Worm (Caenorhabditis elegans) whole organism, L3 larva: ENCODE measurements around the gene cnc-11.

Source experiments
- ZK546.5 ChIP-seq: sonication (generic microtip); optimal IDR thresholded peaks from 2 replicates; lab custom pipeline; 2017; ENCODE audit warnings: missing biosample characterization, missing genetic modification characterization
- aly-2 ChIP-seq: fragments of 150-350 bp; optimal IDR thresholded peaks from 2 replicates; lab custom pipeline; 2014; ENCODE audit warnings: missing biosample characterization, missing genetic modification characterization
- ama-1 ChIP-seq: fragments of 150-350 bp; optimal IDR thresholded peaks from 2 replicates; lab custom pipeline; 2018
- ceh-16 ChIP-seq: sonication (generic microtip); optimal IDR thresholded peaks from 2 replicates; lab custom pipeline; 2017; ENCODE audit warnings: missing biosample characterization, missing genetic modification characterization
- ceh-82 ChIP-seq: fragments of 150-350 bp; optimal IDR thresholded peaks from 2 replicates; lab custom pipeline; 2014; ENCODE audit warnings: missing biosample characterization, missing genetic modification characterization
- ceh-9 ChIP-seq: sonication (generic microtip); optimal IDR thresholded peaks from 2 replicates; lab custom pipeline; 2018; ENCODE audit warnings: missing biosample characterization, missing genetic modification characterization
- daf-12 ChIP-seq: fragments of 150-350 bp; optimal IDR thresholded peaks from 2 replicates; lab custom pipeline; 2014; ENCODE audit warnings: missing biosample characterization, missing genetic modification reagents, missing genetic modification characterization
- egl-5 ChIP-seq: fragments of 150-350 bp; optimal IDR thresholded peaks from 2 replicates; lab custom pipeline; 2017; ENCODE audit warnings: missing biosample characterization, missing genetic modification reagents, missing genetic modification characterization, inconsistent platforms
- elt-2 ChIP-seq: sonication (generic microtip); optimal IDR thresholded peaks from 2 replicates; lab custom pipeline; 2016; ENCODE audit warnings: missing genetic modification reagents, mild to moderate bottlenecking, missing genetic modification characterization, missing compliant biosample characterization
- elt-3 ChIP-seq, 3 experiments: fragments of 150-350 bp in 1 of 3; sonication (generic microtip) in 2 of 3; optimal IDR thresholded peaks; 2 replicates in 2 of 3; 4 replicates in 1 of 3; lab custom pipeline; 2014 to 2017; ENCODE audit warnings: missing biosample characterization in 3 of 3, missing genetic modification characterization in 3 of 3
- eor-1 ChIP-seq, 2 experiments: fragments of 150-350 bp; optimal IDR thresholded peaks; 2 replicates each; lab custom pipeline; 2014 to 2018; ENCODE audit warnings: missing biosample characterization in 2 of 2, missing genetic modification characterization in 2 of 2
- fkh-10 ChIP-seq: sonication (generic microtip); optimal IDR thresholded peaks from 2 replicates; lab custom pipeline; 2017; ENCODE audit warnings: missing biosample characterization, missing genetic modification reagents, missing genetic modification characterization
- fkh-2 ChIP-seq: fragments of 150-350 bp; optimal IDR thresholded peaks from 2 replicates; lab custom pipeline; 2014; ENCODE audit warnings: missing biosample characterization, missing genetic modification reagents, missing genetic modification characterization
- fos-1 ChIP-seq: fragments of 150-350 bp; optimal IDR thresholded peaks from 2 replicates; lab custom pipeline; 2014; ENCODE audit warnings: missing biosample characterization, missing genetic modification characterization
- hmg-11 ChIP-seq: sonication (generic microtip); optimal IDR thresholded peaks from 2 replicates; lab custom pipeline; 2016; ENCODE audit warnings: missing genetic modification characterization, missing compliant biosample characterization
- lin-15B ChIP-seq: fragments of 150-350 bp; optimal IDR thresholded peaks from 2 replicates; lab custom pipeline; 2014; ENCODE audit warnings: missing biosample characterization, missing genetic modification characterization
- lin-39 ChIP-seq: fragments of 150-350 bp; optimal IDR thresholded peaks from 2 replicates; lab custom pipeline; 2018; ENCODE audit warnings: missing biosample characterization, missing genetic modification reagents, missing genetic modification characterization
- lsy-12 ChIP-seq: sonication (generic microtip); optimal IDR thresholded peaks from 2 replicates; lab custom pipeline; 2016; ENCODE audit warnings: mild to moderate bottlenecking, missing genetic modification characterization, missing compliant biosample characterization
- mdl-1 ChIP-seq: fragments of 150-350 bp; optimal IDR thresholded peaks from 2 replicates; lab custom pipeline; 2014; ENCODE audit warnings: missing biosample characterization, missing genetic modification characterization
- mml-1 ChIP-seq: fragments of 150-350 bp; sonication (generic microtip); optimal IDR thresholded peaks from 3 replicates; lab custom pipeline; 2014; ENCODE audit warnings: missing biosample characterization, missing genetic modification characterization
- nfya-1 ChIP-seq: sonication (generic microtip); optimal IDR thresholded peaks from 2 replicates; lab custom pipeline; 2017; ENCODE audit warnings: missing genetic modification characterization, mild to moderate bottlenecking, missing compliant biosample characterization, antibody characterized with exemption, moderate library complexity; ENCODE audit not compliant: insufficient read depth
- nhr-11 ChIP-seq: fragments of 150-350 bp; optimal IDR thresholded peaks from 2 replicates; lab custom pipeline; 2014; ENCODE audit warnings: missing biosample characterization, missing genetic modification characterization
- nhr-12 ChIP-seq: fragments of 150-350 bp; optimal IDR thresholded peaks from 2 replicates; lab custom pipeline; 2014; ENCODE audit warnings: missing biosample characterization, missing genetic modification characterization
- nhr-23 ChIP-seq: fragments of 150-350 bp; optimal IDR thresholded peaks from 2 replicates; lab custom pipeline; 2014; ENCODE audit warnings: missing biosample characterization, missing genetic modification reagents, missing genetic modification characterization
- nhr-237 ChIP-seq: fragments of 150-350 bp; optimal IDR thresholded peaks from 2 replicates; lab custom pipeline; 2014; ENCODE audit warnings: missing biosample characterization, missing genetic modification characterization
- nhr-25 ChIP-seq: sonication (generic microtip); optimal IDR thresholded peaks from 2 replicates; lab custom pipeline; 2017; ENCODE audit warnings: missing biosample characterization, missing genetic modification characterization
- nhr-28 ChIP-seq: fragments of 150-350 bp; optimal IDR thresholded peaks from 2 replicates; lab custom pipeline; 2014; ENCODE audit warnings: missing biosample characterization, missing genetic modification characterization
- nhr-43 ChIP-seq: sonication (generic microtip); optimal IDR thresholded peaks from 2 replicates; lab custom pipeline; 2016; ENCODE audit warnings: mild to moderate bottlenecking, missing genetic modification characterization, missing compliant biosample characterization; ENCODE audit not compliant: poor library complexity, severe bottlenecking
- nhr-67 ChIP-seq: fragments of 150-350 bp; optimal IDR thresholded peaks from 2 replicates; lab custom pipeline; 2014; ENCODE audit warnings: missing biosample characterization, missing genetic modification characterization
- nhr-76 ChIP-seq: fragments of 150-350 bp; sonication (generic microtip); optimal IDR thresholded peaks from 5 replicates; lab custom pipeline; 2014; ENCODE audit warnings: missing biosample characterization, missing genetic modification characterization
- nhr-77 ChIP-seq: fragments of 150-350 bp; optimal IDR thresholded peaks from 2 replicates; lab custom pipeline; 2014; ENCODE audit warnings: missing biosample characterization, missing genetic modification characterization
- pqm-1 ChIP-seq: fragments of 150-350 bp; optimal IDR thresholded peaks from 2 replicates; lab custom pipeline; 2017; ENCODE audit warnings: missing biosample characterization, missing genetic modification characterization, inconsistent platforms
- sea-2 ChIP-seq: fragments of 150-350 bp; sonication (generic microtip); optimal IDR thresholded peaks from 4 replicates; lab custom pipeline; 2014; ENCODE audit warnings: missing biosample characterization, missing genetic modification reagents, missing genetic modification characterization
- snpc-4 ChIP-seq: fragments of 150-350 bp; optimal IDR thresholded peaks from 2 replicates; lab custom pipeline; 2014; ENCODE audit warnings: missing biosample characterization, missing genetic modification characterization
- tbx-2 ChIP-seq: sonication (generic microtip); optimal IDR thresholded peaks from 2 replicates; lab custom pipeline; 2016; ENCODE audit warnings: mild to moderate bottlenecking, missing genetic modification characterization, missing compliant biosample characterization
- zag-1 ChIP-seq: fragments of 150-350 bp; optimal IDR thresholded peaks from 2 replicates; lab custom pipeline; 2014; ENCODE audit warnings: missing biosample characterization, missing genetic modification characterization
- ztf-11 ChIP-seq: fragments of 150-350 bp; optimal IDR thresholded peaks from 2 replicates; lab custom pipeline; 2014; ENCODE audit warnings: missing biosample characterization, missing genetic modification characterization
- ztf-4 ChIP-seq: fragments of 150-350 bp; optimal IDR thresholded peaks from 2 replicates; lab custom pipeline; 2014; ENCODE audit warnings: missing biosample characterization, missing genetic modification characterization

The cnc-11 gene

DNA sequence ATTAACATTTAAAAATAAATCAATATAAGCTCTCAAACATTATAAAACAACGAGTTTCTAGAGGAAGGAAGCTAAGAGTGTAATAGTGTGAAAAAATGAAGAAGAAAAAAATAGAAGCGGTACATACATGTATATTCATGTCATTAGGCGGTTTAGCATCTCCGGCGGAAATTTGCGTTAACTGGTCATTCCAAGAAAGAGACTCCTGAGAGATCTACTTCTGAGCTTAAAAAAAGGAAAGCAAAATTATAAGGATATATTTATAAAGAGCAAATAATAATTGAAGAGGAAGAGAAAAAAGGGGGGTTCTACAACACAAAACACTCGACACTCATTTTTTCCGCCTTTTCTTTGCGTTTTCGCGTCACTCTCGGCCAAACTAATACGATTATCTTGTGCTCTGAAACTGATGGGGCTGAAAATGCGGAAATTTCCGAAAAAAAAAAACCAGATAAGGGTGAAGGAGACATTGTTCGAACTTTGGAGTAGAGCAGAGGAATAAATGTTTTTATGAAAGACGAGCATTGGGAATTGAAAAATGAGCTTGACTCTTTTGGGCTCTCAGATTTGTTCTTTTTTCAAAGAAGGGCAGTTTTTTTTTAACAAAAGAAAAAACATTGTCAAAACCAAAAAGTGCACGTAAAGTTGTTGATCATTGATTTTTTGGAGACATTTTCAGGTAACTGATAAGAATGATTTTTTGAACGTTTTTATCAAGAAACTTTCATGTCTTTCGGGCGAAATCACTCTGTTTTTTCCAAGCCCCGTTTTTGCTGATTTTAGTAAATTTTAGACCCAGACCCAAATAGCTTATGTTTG, 27.3 kb upstream of the cnc-11 start:
- TF ChIP-seq eor-1 (tag; optimal IDR thresholded peaks at IDR 0.05; lab: Kevin White, UChicago): no peak
- no peak for TF ChIP-seq hmg-11 (tag; lab: Kevin White, UChicago)
- TF ChIP-seq ceh-16 (tag; lab: Kevin White, UChicago): no peak
- peak; percentile 81 for TF ChIP-seq elt-2 (tag; lab: Kevin White, UChicago)
- TF ChIP-seq mdl-1 (tag; lab: Kevin White, UChicago): no peak
- TF ChIP-seq tbx-2 (tag; lab: Kevin White, UChicago): no peak
- peak; percentile 42 for TF ChIP-seq pqm-1 (tag; lab: Kevin White, UChicago)
- TF ChIP-seq aly-2 (tag; lab: Kevin White, UChicago): no peak

DNA sequence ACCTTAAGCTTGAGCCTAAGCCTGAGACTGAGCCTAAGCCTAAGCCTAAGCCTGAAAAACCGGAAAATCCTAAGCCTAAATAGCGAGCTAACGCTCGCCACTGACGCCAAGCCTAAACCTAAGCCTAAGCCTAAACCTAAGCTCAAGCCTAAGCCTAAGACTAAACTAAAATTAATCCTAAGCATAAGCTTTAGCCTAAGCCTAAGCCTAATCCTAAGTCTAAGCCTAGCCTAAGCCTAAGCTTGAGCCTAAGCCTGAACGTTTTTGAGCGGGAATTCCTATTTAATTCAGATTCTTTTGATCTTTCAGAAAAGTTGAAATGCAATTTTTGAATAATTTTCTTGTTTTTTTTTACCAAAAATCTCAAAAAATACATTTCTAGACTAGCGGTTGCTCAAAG, 26.0 kb upstream of the cnc-11 start:
- TF ChIP-seq nhr-12 (tag; lab: Kevin White, UChicago): no peak
- no peak for TF ChIP-seq ztf-11 (tag; lab: Kevin White, UChicago)
- TF ChIP-seq mml-1 (tag; lab: Kevin White, UChicago): no peak
- no peak for TF ChIP-seq nhr-11
- no peak for TF ChIP-seq lin-15B
- no peak for TF ChIP-seq sea-2 (GFP tag; lab: Kevin White, UChicago)
- no peak for TF ChIP-seq fos-1 (tag; lab: Kevin White, UChicago)
- no peak for TF ChIP-seq ceh-82 (tag; lab: Kevin White, UChicago)
- no peak for TF ChIP-seq nfya-1
- TF ChIP-seq lsy-12: no peak
- TF ChIP-seq fkh-10: no peak
- no peak for TF ChIP-seq ama-1 (lab: Kevin White, UChicago)
- no peak for TF ChIP-seq zag-1 (tag; lab: Kevin White, UChicago)
- TF ChIP-seq ceh-16 (tag; lab: Kevin White, UChicago): no peak

- TF ChIP-seq egl-5 (tag; lab: Kevin White, UChicago) (no peak), tbx-2 (tag; lab: Kevin White, UChicago) (no peak), nhr-67 (tag; lab: Kevin White, UChicago) (no peak), nhr-43 (tag; lab: Kevin White, UChicago) (no peak), elt-3 (tag; optimal IDR thresholded peaks at IDR 0.05; lab: Kevin White, UChicago) (no peak), nhr-76 (tag; lab: Kevin White, UChicago) (no peak), fkh-2 (tag; lab: Kevin White, UChicago) (no peak), lin-39 (no peak), fkh-10 (no peak), nhr-28 (tag; lab: Kevin White, UChicago) (no peak), nhr-25 (tag; lab: Kevin White, UChicago) (no peak), ama-1 (lab: Kevin White, UChicago) (no peak), nhr-77 (tag; lab: Kevin White, UChicago) (no peak), ztf-4 (no peak), sea-2 (GFP tag; lab: Kevin White, UChicago) (no peak), mml-1 (tag; lab: Kevin White, UChicago) (no peak), elt-2 (tag; lab: Kevin White, UChicago) (no peak), snpc-4 (no peak), nhr-11 (no peak)
Observed at ce11 chrV:1422269-1422668, 19.9 kb upstream of the cnc-11 start.

- TF ChIP-seq lin-39 (no peak), nfya-1 (no peak), nhr-28 (tag; lab: Kevin White, UChicago) (no peak), eor-1 (tag; optimal IDR thresholded peaks at IDR 0.05; lab: Kevin White, UChicago) (no peak)
Observed at ce11 chrV:1423338-1423737, 18.8 kb upstream of the cnc-11 start.

- TF ChIP-seq egl-5 (tag; lab: Kevin White, UChicago): no peak
- TF ChIP-seq ZK546.5 (tag; lab: Kevin White, UChicago): no peak
- no peak for TF ChIP-seq nfya-1
- no peak for TF ChIP-seq ceh-9 (tag; lab: Kevin White, UChicago)
- no peak for TF ChIP-seq nhr-23 (tag; lab: Kevin White, UChicago)
- TF ChIP-seq hmg-11 (tag; lab: Kevin White, UChicago): no peak
- no peak for TF ChIP-seq nhr-237
- no peak for TF ChIP-seq fos-1 (tag; lab: Kevin White, UChicago)
- TF ChIP-seq ama-1 (lab: Kevin White, UChicago): no peak
- TF ChIP-seq ztf-4: no peak
- TF ChIP-seq mml-1 (tag; lab: Kevin White, UChicago): no peak
- no peak for TF ChIP-seq tbx-2 (tag; lab: Kevin White, UChicago)
- no peak for TF ChIP-seq nhr-76 (tag; lab: Kevin White, UChicago)
- no peak for TF ChIP-seq eor-1 (tag; optimal IDR thresholded peaks at IDR 0.05; lab: Kevin White, UChicago)
- TF ChIP-seq lin-15B: no peak
- TF ChIP-seq lin-39: no peak
- no peak for TF ChIP-seq aly-2 (tag; lab: Kevin White, UChicago)
- no peak for TF ChIP-seq daf-12 (tag; lab: Kevin White, UChicago)
- TF ChIP-seq, all 47 proteins: peak for 0
Observed at ce11 chrV:1425595-1425994, 16.5 kb upstream of the cnc-11 start, which contains the start of gene R12A1.3. R12A1.3 (minus strand) TSS chrV:1425794.
